Worm (Caenorhabditis elegans): ENCODE results near the gene ubxn-2.

ubxn-2 gene

ce11 chrIV:2725784-2726183 lies at the start of gene ubxn-2 (continued):
- TF ChIP-seq mep-1 (tag; optimal IDR thresholded peaks at IDR 0.05), result peak; percentile 93
- TF ChIP-seq ceh-63 (GFP tag; optimal IDR thresholded peaks at IDR 0.05), result no peak
- TF ChIP-seq efl-1 (optimal IDR thresholded peaks at IDR 0.05), result peak; percentile 79 to 86
- TF ChIP-seq efl-1 (GFP tag; optimal IDR thresholded peaks at IDR 0.05 in 1 of 2), result peak; percentile 82 to 98
- no peak for TF ChIP-seq lir-3 (tag; optimal IDR thresholded peaks at IDR 0.05; ENCODE audit: poor library complexity)
- no peak for TF ChIP-seq nhr-28 (tag; optimal IDR thresholded peaks at IDR 0.05)
- peak; percentile 91 for TF ChIP-seq nhr-90 (tag; optimal IDR thresholded peaks at IDR 0.05; ENCODE audit: poor library complexity)
- TF ChIP-seq sox-4 (tag; optimal IDR thresholded peaks at IDR 0.05), result peak; percentile 75
- TF ChIP-seq sup-37 (GFP tag; optimal IDR thresholded peaks at IDR 0.05), result peak; percentile 57
- TF ChIP-seq fkh-8 (tag; optimal IDR thresholded peaks at IDR 0.05), result peak; percentile 85
- TF ChIP-seq nhr-71 (tag; optimal IDR thresholded peaks at IDR 0.05), result peak; percentile 90
- no peak for TF ChIP-seq mef-2 (tag; optimal IDR thresholded peaks at IDR 0.05)
- TF ChIP-seq swsn-7 (tag; optimal IDR thresholded peaks at IDR 0.05), result peak; percentile 89
- TF ChIP-seq lsy-2 (tag; optimal IDR thresholded peaks at IDR 0.05), result peak; percentile 89 to 90
- TF ChIP-seq pqm-1 (tag; optimal IDR thresholded peaks at IDR 0.05), result no peak
- peak; percentile 84 for TF ChIP-seq xbp-1 (tag; optimal IDR thresholded peaks at IDR 0.05)
- no peak for TF ChIP-seq nhr-12 (tag; optimal IDR thresholded peaks at IDR 0.05)
- no peak for TF ChIP-seq zag-1 (tag; optimal IDR thresholded peaks at IDR 0.05)
- TF ChIP-seq lin-15B (tag; optimal IDR thresholded peaks at IDR 0.05), result peak; percentile 76
- peak; percentile 75 for TF ChIP-seq jun-1 (tag; optimal IDR thresholded peaks at IDR 0.05)
- peak; percentile 76 to 85 (median 85) for TF ChIP-seq dpl-1 (GFP tag; optimal IDR thresholded peaks at IDR 0.05)
- TF ChIP-seq ama-1 (optimal IDR thresholded peaks at IDR 0.05), result no peak
- TF ChIP-seq elt-2 (tag; optimal IDR thresholded peaks at IDR 0.05), result peak; percentile 30
- peak; percentile 62 for TF ChIP-seq ceh-90 (tag; optimal IDR thresholded peaks at IDR 0.05)
- peak; percentile 56 for TF ChIP-seq F16B12.6 (tag; optimal IDR thresholded peaks at IDR 0.05)
- TF ChIP-seq unc-62 (GFP tag; optimal IDR thresholded peaks at IDR 0.05), result no peak
- peak; percentile 14 for TF ChIP-seq ztf-4 (tag; optimal IDR thresholded peaks at IDR 0.05)
- no peak for TF ChIP-seq ces-1 (GFP tag; optimal IDR thresholded peaks at IDR 0.05)
- TF ChIP-seq elt-3 (tag; optimal IDR thresholded peaks at IDR 0.05), result peak in 3 of 6 experiments; percentile 20 to 77 (median 63)
- TF ChIP-seq lin-39 (tag; optimal IDR thresholded peaks at IDR 0.05), result peak; percentile 68
- 0 out of 2 replicates have a peak, but pooled peaks have one; percentile 43 for TF ChIP-seq ceh-88 (GFP tag; IDR thresholded peaks at IDR 0.05)
- TF ChIP-seq snpc-4 (tag; optimal IDR thresholded peaks at IDR 0.05), result peak; percentile 73

ce11 chrIV:2774500-2774899 lies 48.9 kb upstream of the ubxn-2 start:
- TF ChIP-seq swsn-7 (tag; optimal IDR thresholded peaks at IDR 0.05) (peak; percentile 84), aha-1 (tag; optimal IDR thresholded peaks at IDR 0.05) (no peak), ama-1 (optimal IDR thresholded peaks at IDR 0.05) (peak; percentile 89), C04F5.9 (tag; optimal IDR thresholded peaks at IDR 0.05) (peak; percentile 43), lin-39 (tag; optimal IDR thresholded peaks at IDR 0.05) (no peak), lin-14 (GFP tag; optimal IDR thresholded peaks at IDR 0.05) (peak; percentile 94), zip-4 (GFP tag; optimal IDR thresholded peaks at IDR 0.05) (no peak), irx-1 (tag; optimal IDR thresholded peaks at IDR 0.05) (peak; percentile 45), nhr-11 (tag; optimal IDR thresholded peaks at IDR 0.05) (peak; percentile 35), pag-3 (tag; optimal IDR thresholded peaks at IDR 0.05; ENCODE audit: borderline replicate concordance, insufficient read depth) (peak; percentile 96), dpl-1 (GFP tag; optimal IDR thresholded peaks at IDR 0.05) (peak; percentile 49 to 68 (median 67)), nhr-71 (tag; optimal IDR thresholded peaks at IDR 0.05) (peak; percentile 95), ceh-82 (tag; optimal IDR thresholded peaks at IDR 0.05) (peak; percentile 12 to 75 (median 55)), nhr-90 (tag; optimal IDR thresholded peaks at IDR 0.05; ENCODE audit: poor library complexity) (peak; percentile 86), ceh-88 (GFP tag; IDR thresholded peaks at IDR 0.05) (peak; percentile 63; the same call in 1 of the 2 replicates), vab-15 (tag; optimal IDR thresholded peaks at IDR 0.05) (no peak), nhr-237 (tag; optimal IDR thresholded peaks at IDR 0.05) (peak; percentile 70), snu-23 (GFP tag; optimal IDR thresholded peaks at IDR 0.05) (peak; percentile 93), nhr-84 (tag; optimal IDR thresholded peaks at IDR 0.05) (no peak), nhr-20 (tag; optimal IDR thresholded peaks at IDR 0.05) (peak; percentile 93), ztf-4 (tag; optimal IDR thresholded peaks at IDR 0.05) (peak; percentile 70), mab-9 (GFP tag; IDR thresholded peaks at IDR 0.05) (0 out of 2 replicates have a peak, but pooled peaks have one; percentile 30), sptf-1 (tag; optimal IDR thresholded peaks at IDR 0.05) (no peak), nhr-85 (tag) (peak; percentile 96), dsc-1 (tag; optimal IDR thresholded peaks at IDR 0.05) (peak; percentile 28), mdl-1 (tag; optimal IDR thresholded peaks at IDR 0.05) (peak in 1 of 2 experiments; percentile 86), lin-13 (GFP tag; optimal IDR thresholded peaks at IDR 0.05) (peak; percentile 79), fkh-8 (tag; optimal IDR thresholded peaks at IDR 0.05) (peak; percentile 10), tbx-2 (tag; optimal IDR thresholded peaks at IDR 0.05) (peak; percentile 88)

All from whole organism, L1 larva.